Fruit fly (Drosophila melanogaster): ENCODE data around the gene Ccm3.

The Ccm3 gene

dm6 chr3R:15339111-15339510 lies 32.6 kb upstream of the Ccm3 start:
- TF ChIP-seq rgr (GFP tag; optimal IDR thresholded peaks at IDR 0.05) (no peak), brk (GFP tag; optimal IDR thresholded peaks at IDR 0.05) (no peak), woc (GFP tag; optimal IDR thresholded peaks at IDR 0.05) (no peak), Rel (GFP tag; optimal IDR thresholded peaks at IDR 0.05) (no peak), Rel (tag; optimal IDR thresholded peaks at IDR 0.05) (peak; percentile 76), br (GFP tag; optimal IDR thresholded peaks at IDR 0.05) (no peak)

dm6 chr3R:15340052-15340732 lies 31.6 kb upstream of the Ccm3 start, which contains the start of gene SerRS-m:
SerRS-m (plus strand) TSS chr3R:15340667.
- no peak for TF ChIP-seq CrebA (GFP tag; optimal IDR thresholded peaks at IDR 0.05; ENCODE audit: borderline replicate concordance)
- no peak for TF ChIP-seq h (GFP tag; optimal IDR thresholded peaks at IDR 0.05)
- no peak for TF ChIP-seq foxo (GFP tag; optimal IDR thresholded peaks at IDR 0.05)
- no peak for TF ChIP-seq ey (GFP tag; optimal IDR thresholded peaks at IDR 0.05)
- no peak for TF ChIP-seq Myc (optimal IDR thresholded peaks at IDR 0.05)
- no peak for TF ChIP-seq Vsx2 (GFP tag; optimal IDR thresholded peaks at IDR 0.05; ENCODE audit: partially characterized antibody)
- TF ChIP-seq HLH106 (tag; optimal IDR thresholded peaks at IDR 0.05), result no peak
- no peak for TF ChIP-seq Rel (GFP tag; optimal IDR thresholded peaks at IDR 0.05)
- no peak for TF ChIP-seq Rel (tag; optimal IDR thresholded peaks at IDR 0.05)
- TF ChIP-seq psq (GFP tag; optimal IDR thresholded peaks at IDR 0.05), result no peak
- TF ChIP-seq dmrt93B (GFP tag; optimal IDR thresholded peaks at IDR 0.05), result no peak
- TF ChIP-seq CG9705 (GFP tag; optimal IDR thresholded peaks at IDR 0.05), result no peak
- TF ChIP-seq Hr83 (GFP tag; optimal IDR thresholded peaks at IDR 0.05; ENCODE audit: poor library complexity, severe bottlenecking), result no peak
- no peak for TF ChIP-seq pan (optimal IDR thresholded peaks at IDR 0.05)
- TF ChIP-seq Dif (GFP tag; optimal IDR thresholded peaks at IDR 0.05; ENCODE audit: partially characterized antibody), result no peak
- TF ChIP-seq dl (GFP tag; optimal IDR thresholded peaks at IDR 0.05; ENCODE audit: insufficient read depth in 1 of 2, partially characterized antibody in 2 of 2), result no peak
- TF ChIP-seq lola (GFP tag; optimal IDR thresholded peaks at IDR 0.05), result no peak
- TF ChIP-seq sage (GFP tag; optimal IDR thresholded peaks at IDR 0.05), result no peak

- TF ChIP-seq foxo (GFP tag; optimal IDR thresholded peaks at IDR 0.05) (peak in 1 of 2 experiments; percentile 38), sv (GFP tag; optimal IDR thresholded peaks at IDR 0.05) (no peak), CG32264 (GFP tag; optimal IDR thresholded peaks at IDR 0.05) (no peak), Jra (GFP tag; optimal IDR thresholded peaks at IDR 0.05) (no peak), ey (GFP tag; optimal IDR thresholded peaks at IDR 0.05) (peak; percentile 7), jim (GFP tag; optimal IDR thresholded peaks at IDR 0.05) (no peak), HLH106 (tag; optimal IDR thresholded peaks at IDR 0.05) (peak; percentile 16), OdsH (GFP tag; optimal IDR thresholded peaks at IDR 0.05) (peak; percentile 12)
Measured at dm6 chr3R:15342432-15342925, 29.3 kb upstream of the Ccm3 start.

- TF ChIP-seq dl (GFP tag; optimal IDR thresholded peaks at IDR 0.05; ENCODE audit: insufficient read depth in 1 of 2, partially characterized antibody in 2 of 2) (no peak), pan (optimal IDR thresholded peaks at IDR 0.05) (peak; percentile 86), N (GFP tag; optimal IDR thresholded peaks at IDR 0.05) (no peak), CG32264 (GFP tag; optimal IDR thresholded peaks at IDR 0.05) (peak; percentile 34), usp (GFP tag; optimal IDR thresholded peaks at IDR 0.05) (no peak), lola (GFP tag; optimal IDR thresholded peaks at IDR 0.05) (no peak), Hr83 (GFP tag; optimal IDR thresholded peaks at IDR 0.05; ENCODE audit: poor library complexity, severe bottlenecking) (peak; percentile 82), dsf (GFP tag; optimal IDR thresholded peaks at IDR 0.05; ENCODE audit: borderline replicate concordance) (no peak), Dif (GFP tag; optimal IDR thresholded peaks at IDR 0.05; ENCODE audit: partially characterized antibody) (peak; percentile 37), GATAd (GFP tag; optimal IDR thresholded peaks at IDR 0.05) (no peak), br (GFP tag; optimal IDR thresholded peaks at IDR 0.05) (peak; percentile 49), psq (GFP tag; optimal IDR thresholded peaks at IDR 0.05) (peak; percentile 51), sage (GFP tag; optimal IDR thresholded peaks at IDR 0.05) (no peak), CG9705 (GFP tag; optimal IDR thresholded peaks at IDR 0.05) (peak; percentile 34), foxo (GFP tag; optimal IDR thresholded peaks at IDR 0.05) (peak in 1 of 2 experiments; percentile 76), jim (GFP tag; optimal IDR thresholded peaks at IDR 0.05) (no peak), brk (GFP tag; optimal IDR thresholded peaks at IDR 0.05) (no peak), woc (GFP tag; optimal IDR thresholded peaks at IDR 0.05) (peak; percentile 89), CrebA (GFP tag; optimal IDR thresholded peaks at IDR 0.05; ENCODE audit: borderline replicate concordance) (no peak), Hr78 (GFP tag; optimal IDR thresholded peaks at IDR 0.05) (no peak), h (GFP tag; optimal IDR thresholded peaks at IDR 0.05) (peak; percentile 70), sv (GFP tag; optimal IDR thresholded peaks at IDR 0.05) (peak; percentile 65), Vsx2 (GFP tag; optimal IDR thresholded peaks at IDR 0.05; ENCODE audit: partially characterized antibody) (no peak), OdsH (GFP tag; optimal IDR thresholded peaks at IDR 0.05) (peak; percentile 68), Mio (GFP tag; optimal IDR thresholded peaks at IDR 0.05) (no peak), ey (GFP tag; optimal IDR thresholded peaks at IDR 0.05) (peak; percentile 71), Jra (GFP tag; optimal IDR thresholded peaks at IDR 0.05) (peak; percentile 57), dmrt93B (GFP tag; optimal IDR thresholded peaks at IDR 0.05) (no peak), Myc (optimal IDR thresholded peaks at IDR 0.05) (no peak), Rel (GFP tag; optimal IDR thresholded peaks at IDR 0.05) (no peak), Rel (tag; optimal IDR thresholded peaks at IDR 0.05) (peak; percentile 93), fru (GFP tag; optimal IDR thresholded peaks at IDR 0.05) (peak; percentile 73), Abd-B (GFP tag; optimal IDR thresholded peaks at IDR 0.05) (no peak), Hnf4 (GFP tag; optimal IDR thresholded peaks at IDR 0.05) (no peak), Dfd (GFP tag; optimal IDR thresholded peaks at IDR 0.05) (no peak)
Measured at dm6 chr3R:15342926-15343685, 28.7 kb upstream of the Ccm3 start, which contains the start of gene Nagk. Nagk (minus strand) TSS chr3R:15343256.
